Fruit fly (Drosophila melanogaster) whole organism, prepupa: Measurements from ENCODE around the gene OtopLa.

Experiments used
- CG10631 ChIP-seq: fragments of 200-800 bp; sonication (Bioruptor generic); optimal IDR thresholded peaks from 2 replicates; lab custom pipeline; 2016; ENCODE audit warnings: missing biosample characterization, missing genetic modification characterization
- CG11294 ChIP-seq: fragments of 200-800 bp; sonication (Bioruptor generic); IDR thresholded peaks from 2 replicates; pipeline ENCODE4 v1.3.6; 2022; ENCODE audit warnings: missing biosample characterization, missing genetic modification characterization
- CG11902 ChIP-seq: fragments of 200-800 bp; sonication (Bioruptor generic); optimal IDR thresholded peaks from 3 replicates; lab custom pipeline; 2016; ENCODE audit warnings: missing biosample characterization, missing genetic modification characterization
- CG1621 ChIP-seq: fragments of 200-800 bp; sonication (Bioruptor generic); optimal IDR thresholded peaks from 3 replicates; lab custom pipeline; 2018; ENCODE audit warnings: missing biosample characterization, mild to moderate bottlenecking, missing genetic modification characterization
- CG3032 ChIP-seq: fragments of 200-800 bp; optimal IDR thresholded peaks from 2 replicates; lab custom pipeline; 2019; ENCODE audit warnings: missing biosample characterization, mild to moderate bottlenecking, missing genetic modification characterization, moderate library complexity
- CG32006 ChIP-seq: fragments of 200-800 bp; sonication (Bioruptor generic); optimal IDR thresholded peaks from 3 replicates; lab custom pipeline; 2017; ENCODE audit warnings: missing biosample characterization, mild to moderate bottlenecking, missing genetic modification characterization
- CG34406 ChIP-seq: fragments of 200-800 bp; sonication (Bioruptor generic); optimal IDR thresholded peaks from 3 replicates; lab custom pipeline; 2016; ENCODE audit warnings: missing biosample characterization, missing genetic modification characterization
- CG3919 ChIP-seq: fragments of 200-800 bp; sonication (Bioruptor generic); optimal IDR thresholded peaks from 3 replicates; lab custom pipeline; 2016; ENCODE audit warnings: missing biosample characterization, missing genetic modification characterization
- CG6163 ChIP-seq: fragments of 200-800 bp; sonication (Bioruptor generic); IDR thresholded peaks from 3 replicates; pipeline ENCODE4 v1.3.6; 2022; ENCODE audit warnings: missing biosample characterization, missing genetic modification characterization
- CG6276 ChIP-seq: fragments of 200-800 bp; sonication (Bioruptor generic); optimal IDR thresholded peaks from 2 replicates; lab custom pipeline; 2017; ENCODE audit warnings: missing biosample characterization, mild to moderate bottlenecking, missing genetic modification characterization
- CG6792 ChIP-seq: fragments of 200-800 bp; sonication (Bioruptor generic); optimal IDR thresholded peaks from 3 replicates; lab custom pipeline; 2016; ENCODE audit warnings: missing biosample characterization, missing genetic modification characterization
- CG6854 ChIP-seq: fragments of 200-800 bp; sonication (Bioruptor generic); optimal IDR thresholded peaks from 2 replicates; lab custom pipeline; 2017; ENCODE audit warnings: missing biosample characterization, mild to moderate bottlenecking, missing genetic modification characterization
- Eip75B ChIP-seq: fragments of 200-800 bp; sonication (Bioruptor generic); optimal IDR thresholded peaks from 3 replicates; lab custom pipeline; 2016; ENCODE audit warnings: missing biosample characterization, missing genetic modification characterization
- Ets21C ChIP-seq: fragments of 200-800 bp; sonication (Bioruptor generic); optimal IDR thresholded peaks from 3 replicates; lab custom pipeline; 2016; ENCODE audit warnings: missing biosample characterization, missing genetic modification characterization
- Hr38 ChIP-seq: sonication (Bioruptor generic); optimal IDR thresholded peaks from 2 replicates; lab custom pipeline; 2016; ENCODE audit warnings: missing biosample characterization, missing genetic modification characterization
- Hr4 ChIP-seq: fragments of 200-800 bp; sonication (Bioruptor generic); optimal IDR thresholded peaks from 3 replicates; lab custom pipeline; 2016; ENCODE audit warnings: missing biosample characterization, missing genetic modification characterization
- Lpt ChIP-seq: fragments of 200-800 bp; sonication (Bioruptor generic); optimal IDR thresholded peaks from 3 replicates; lab custom pipeline; 2016; ENCODE audit warnings: missing biosample characterization, missing genetic modification characterization
- Met ChIP-seq: fragments of 200-800 bp; sonication (Bioruptor generic); optimal IDR thresholded peaks from 3 replicates; lab custom pipeline; 2016; ENCODE audit warnings: missing biosample characterization, missing genetic modification characterization
- OdsH ChIP-seq: fragments of 200-800 bp; sonication (Bioruptor generic); optimal IDR thresholded peaks from 3 replicates; lab custom pipeline; 2016; ENCODE audit warnings: missing biosample characterization, missing genetic modification characterization
- Smox ChIP-seq: fragments of 200-800 bp; sonication (Bioruptor generic); optimal IDR thresholded peaks from 3 replicates; lab custom pipeline; 2016; ENCODE audit warnings: missing biosample characterization, missing genetic modification characterization
- Sox15 ChIP-seq: fragments of 200-800 bp; sonication (Bioruptor generic); optimal IDR thresholded peaks from 3 replicates; lab custom pipeline; 2016; ENCODE audit warnings: missing biosample characterization, missing genetic modification characterization
- dac ChIP-seq: fragments of 200-800 bp; sonication (Bioruptor generic); optimal IDR thresholded peaks from 2 replicates; lab custom pipeline; 2017; ENCODE audit warnings: missing biosample characterization, mild to moderate bottlenecking, missing genetic modification characterization
- dsx ChIP-seq: fragments of 200-800 bp; optimal IDR thresholded peaks from 3 replicates; lab custom pipeline; 2019; ENCODE audit warnings: missing biosample characterization, mild to moderate bottlenecking, missing genetic modification characterization, moderate library complexity; ENCODE audit not compliant: poor library complexity, severe bottlenecking
- eg ChIP-seq: fragments of 200-800 bp; sonication (Bioruptor generic); IDR thresholded peaks from 3 replicates; pipeline ENCODE4 v1.3.6; 2022; ENCODE audit warnings: missing biosample characterization, missing genetic modification characterization
- fkh ChIP-seq: fragments of 200-800 bp; sonication (Bioruptor generic); optimal IDR thresholded peaks from 3 replicates; lab custom pipeline; 2017; ENCODE audit warnings: missing biosample characterization, mild to moderate bottlenecking, missing genetic modification characterization, moderate library complexity
- net ChIP-seq: fragments of 200-800 bp; sonication (Bioruptor generic); optimal IDR thresholded peaks from 3 replicates; lab custom pipeline; 2016; ENCODE audit warnings: missing biosample characterization, missing genetic modification characterization
- pdm3 ChIP-seq: fragments of 200-800 bp; sonication (Bioruptor generic); optimal IDR thresholded peaks from 3 replicates; lab custom pipeline; 2016; ENCODE audit warnings: missing biosample characterization, missing genetic modification characterization
- salr ChIP-seq, 2 experiments: fragments of 200-800 bp; sonication (Bioruptor generic); optimal IDR thresholded peaks; 3 replicates each; lab custom pipeline; 2016 to 2018; ENCODE audit warnings: missing biosample characterization in 2 of 2, missing genetic modification characterization in 2 of 2, mild to moderate bottlenecking in 1 of 2
- spab ChIP-seq: fragments of 200-800 bp; sonication (Bioruptor generic); optimal IDR thresholded peaks from 2 replicates; lab custom pipeline; 2017; ENCODE audit warnings: missing biosample characterization, mild to moderate bottlenecking, missing genetic modification characterization, missing genetic modification reagents
- ss ChIP-seq, 2 experiments: fragments of 200-800 bp; sonication (Bioruptor generic); optimal IDR thresholded peaks; 2 replicates in 1 of 2; 3 replicates in 1 of 2; lab custom pipeline; 2017 to 2018; ENCODE audit warnings: mild to moderate bottlenecking in 2 of 2, missing biosample characterization in 2 of 2, missing genetic modification characterization in 2 of 2, moderate library complexity in 1 of 2
- svp ChIP-seq: fragments of 200-800 bp; sonication (Bioruptor generic); peaks from one replicate; lab custom pipeline; 2016; ENCODE audit warnings: missing biosample characterization, missing genetic modification characterization
- topi ChIP-seq: fragments of 200-800 bp; sonication (Bioruptor generic); optimal IDR thresholded peaks from 3 replicates; lab custom pipeline; 2016; ENCODE audit warnings: missing biosample characterization, missing genetic modification characterization
- vri ChIP-seq: fragments of 200-800 bp; sonication (Bioruptor generic); optimal IDR thresholded peaks from 3 replicates; lab custom pipeline; 2016; ENCODE audit warnings: missing biosample characterization, mild to moderate bottlenecking, missing genetic modification characterization

Gene OtopLa

DNA sequence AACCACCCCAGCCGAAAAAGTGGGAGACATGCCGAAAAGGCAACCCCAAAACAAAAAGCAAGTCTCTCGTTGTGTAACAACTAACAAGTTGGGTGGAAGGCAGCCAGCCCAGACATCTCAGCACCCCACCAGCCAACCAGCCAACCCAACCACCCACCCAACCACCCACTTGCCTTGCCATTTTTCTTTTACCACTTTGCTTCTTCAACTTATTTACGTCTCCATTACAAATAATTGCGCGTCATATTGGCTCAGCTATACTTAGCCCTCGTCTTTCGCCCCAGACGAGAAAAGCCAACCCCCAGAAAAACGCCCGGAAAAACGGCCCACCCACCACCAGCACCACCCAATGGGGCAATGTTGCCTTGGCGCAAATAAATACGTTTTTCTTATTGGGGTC is 46.0 kb downstream of the OtopLa start:
- TF ChIP-seq net (GFP tag; lab: Kevin White, UChicago) (no peak), CG3919 (GFP tag; lab: Kevin White, UChicago) (no peak), pdm3 (no peak), Lpt (GFP tag; lab: Kevin White, UChicago) (no peak), svp (no peak), topi (GFP tag; lab: Kevin White, UChicago) (no peak), CG1621 (tag; lab: Kevin White, UChicago) (no peak), salr (GFP tag; optimal IDR thresholded peaks at IDR 0.05; lab: Kevin White, UChicago) (no peak), Hr38 (GFP tag; lab: Kevin White, UChicago) (no peak), dac (GFP tag; lab: Kevin White, UChicago) (no peak), vri (GFP tag; lab: Kevin White, UChicago) (no peak), Smox (GFP tag; lab: Kevin White, UChicago) (no peak), CG10631 (no peak), spab (GFP tag; lab: Kevin White, UChicago) (no peak), CG32006 (GFP tag; lab: Kevin White, UChicago) (no peak), CG6163 (no peak), Hr4 (GFP tag; lab: Kevin White, UChicago) (no peak), Sox15 (GFP tag; lab: Kevin White, UChicago) (no peak), OdsH (no peak), dsx (GFP tag; lab: Kevin White, UChicago) (no peak)

DNA sequence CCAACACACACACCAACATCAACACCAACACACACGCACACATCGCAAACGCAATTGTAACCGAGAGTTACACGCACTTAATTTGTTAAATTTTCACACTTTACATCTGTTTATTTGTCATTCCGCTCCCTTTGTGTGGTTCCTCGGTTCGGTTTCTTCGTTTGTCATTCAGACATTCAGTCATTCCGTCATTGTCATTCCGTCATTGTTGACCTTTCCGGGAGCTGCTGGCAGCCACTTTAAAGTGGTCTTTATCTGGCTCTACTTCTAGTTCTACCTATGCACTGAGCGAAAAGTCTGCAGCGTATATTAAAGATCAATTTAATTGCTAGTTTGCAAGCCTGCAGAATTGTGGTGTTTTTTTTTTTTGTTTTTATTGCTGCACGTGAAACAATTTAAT is 51.7 kb downstream of the OtopLa start:
- TF ChIP-seq CG6792: no peak
- peak; percentile 12 for TF ChIP-seq fkh (GFP tag; lab: Kevin White, UChicago)

DNA sequence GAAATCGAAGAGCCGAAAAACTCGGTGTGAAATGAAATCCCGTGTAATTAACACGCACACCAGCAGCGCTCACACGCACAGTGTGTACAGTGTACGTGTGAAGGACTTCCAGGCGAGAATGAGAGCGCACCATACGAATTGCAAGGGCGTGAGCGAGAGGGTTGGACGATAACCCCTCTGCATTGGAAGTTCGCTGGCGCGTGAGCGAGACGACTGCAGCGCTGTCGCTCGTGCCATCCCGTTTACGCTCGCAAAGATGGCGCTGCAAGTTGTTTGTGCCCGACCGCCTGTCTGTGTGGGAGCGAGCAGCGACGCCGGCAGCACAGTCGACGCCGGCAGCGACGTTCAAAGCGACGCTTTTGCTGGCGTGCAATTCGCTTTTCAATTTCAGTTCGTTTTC is 54.4 kb downstream of the OtopLa start, which contains the start of gene Vsx1:
TSS of gene Vsx1 (plus strand) at position 388 of the 400 bp plus-strand sequence.
- TF ChIP-seq CG6276 (no peak), CG11294 (GFP tag; lab: Robert Waterston, UW) (no peak), Eip75B (no peak), Met (GFP tag; lab: Kevin White, UChicago) (no peak), fkh (GFP tag; lab: Kevin White, UChicago) (peak; percentile 78), CG10631 (no peak), CG11902 (GFP tag; lab: Kevin White, UChicago) (no peak), ss (GFP tag; optimal IDR thresholded peaks at IDR 0.05; lab: Kevin White, UChicago) (no peak), svp (peak; percentile 45)

DNA sequence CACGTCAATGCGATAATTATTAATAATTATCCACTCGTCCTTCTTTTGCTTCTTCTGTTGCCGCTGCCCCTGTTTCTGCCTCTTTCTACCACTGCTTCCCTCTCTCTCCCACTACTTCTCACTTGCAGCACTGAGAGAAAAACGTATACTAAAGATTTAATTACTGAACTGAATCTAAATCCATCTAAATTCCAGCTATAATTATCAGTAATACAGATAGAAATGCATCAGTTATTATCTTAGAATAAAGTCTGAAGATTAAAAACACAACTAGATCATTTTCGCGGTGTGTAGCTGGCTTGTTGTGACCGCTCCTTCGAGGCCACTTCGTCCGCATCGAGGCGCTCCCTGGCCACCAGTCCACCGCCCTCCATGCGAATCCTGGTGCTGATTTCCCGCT is 58.3 kb downstream of the OtopLa start:
- TF ChIP-seq eg (GFP tag; lab: Robert Waterston, UW) (no peak), svp (peak; percentile 63)

DNA sequence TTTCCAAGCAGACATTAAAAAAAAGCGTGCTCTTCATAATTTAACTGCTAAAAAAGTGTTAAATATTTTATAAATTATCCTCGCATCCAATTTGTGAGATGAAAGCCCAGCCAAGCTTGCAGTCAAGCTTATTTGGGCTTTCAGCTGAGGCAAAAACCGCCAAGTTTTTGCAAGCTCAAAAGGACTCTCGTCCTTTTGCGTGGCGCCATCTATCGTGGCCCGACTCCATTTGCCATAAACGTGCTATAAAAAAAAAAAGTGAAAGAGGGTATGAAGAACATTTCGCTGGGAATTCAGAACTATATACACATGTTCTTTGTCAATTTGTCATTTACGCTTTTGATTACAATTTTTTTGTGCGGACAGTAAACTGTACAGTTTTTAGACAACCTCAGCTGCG is 59.8 kb downstream of the OtopLa start:
- TF ChIP-seq Ets21C: no peak

DNA sequence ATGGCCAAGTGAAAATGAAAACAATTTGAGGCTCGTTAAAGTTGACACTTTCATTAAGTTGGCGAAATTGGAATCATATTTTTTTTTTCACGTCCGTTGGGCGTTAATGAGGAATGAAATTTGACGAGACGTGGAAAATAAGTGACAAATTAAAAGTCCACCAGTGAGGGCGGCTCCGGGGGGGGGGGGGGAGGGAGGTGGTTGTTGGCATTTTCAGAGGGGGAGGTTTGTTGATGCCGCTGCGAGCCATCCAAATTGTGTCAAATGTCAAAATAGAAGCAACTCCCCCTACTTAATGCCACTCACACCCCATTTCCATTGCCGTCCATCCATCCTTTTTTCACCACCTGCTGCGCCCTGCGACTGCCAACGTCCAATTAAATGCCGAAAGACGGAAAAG is 61.3 kb downstream of the OtopLa start:
- no peak for TF ChIP-seq CG3032
- TF ChIP-seq CG11294 (GFP tag; lab: Robert Waterston, UW): no peak
- no peak for TF ChIP-seq CG34406 (GFP tag; lab: Kevin White, UChicago)
- no peak for TF ChIP-seq CG6854 (GFP tag; lab: Kevin White, UChicago)
- TF ChIP-seq, all 60 proteins: peak for 0
